Fruit fly (Drosophila melanogaster): ENCODE measurements around the gene CG31140.

Gene CG31140

DNA sequence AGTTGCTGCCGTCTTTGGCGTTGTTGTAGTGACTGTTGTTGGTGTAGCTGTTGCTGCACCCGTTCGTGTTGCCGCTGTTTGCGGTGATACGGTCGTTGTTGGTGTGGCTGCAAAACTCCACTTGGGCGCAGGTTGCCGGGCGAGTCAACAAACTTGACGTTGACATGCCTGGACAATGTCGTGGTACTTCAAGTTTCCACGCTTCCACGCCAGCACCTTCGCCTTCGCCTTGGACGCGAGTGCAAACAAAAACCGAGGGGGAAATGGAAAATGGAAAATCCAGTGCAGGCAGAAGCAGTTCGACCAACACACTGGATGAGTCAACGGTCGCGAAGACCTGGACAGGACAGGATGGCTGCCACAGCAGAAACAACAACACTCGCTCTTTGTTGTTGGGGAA, 61.7 kb downstream of the CG31140 start:
- no peak for TF ChIP-seq lz (GFP tag; optimal IDR thresholded peaks at IDR 0.05)
- no peak for TF ChIP-seq svp (GFP tag)
- no peak for TF ChIP-seq CG6792 (GFP tag; optimal IDR thresholded peaks at IDR 0.05)
- no peak for TF ChIP-seq CG7368 (GFP tag; optimal IDR thresholded peaks at IDR 0.05)
- no peak for TF ChIP-seq CG8632 (GFP tag; optimal IDR thresholded peaks at IDR 0.05)
- no peak for TF ChIP-seq fd85E (GFP tag; optimal IDR thresholded peaks at IDR 0.05)
- no peak for TF ChIP-seq Eip93F (GFP tag; optimal IDR thresholded peaks at IDR 0.05)
- TF ChIP-seq CG6276 (GFP tag; optimal IDR thresholded peaks at IDR 0.05) = no peak
- TF ChIP-seq spab (GFP tag; optimal IDR thresholded peaks at IDR 0.05) = no peak
- TF ChIP-seq Hr39 (GFP tag; optimal IDR thresholded peaks at IDR 0.05) = no peak
- TF ChIP-seq dsx (GFP tag; optimal IDR thresholded peaks at IDR 0.05; ENCODE audit: poor library complexity, severe bottlenecking) = no peak

DNA sequence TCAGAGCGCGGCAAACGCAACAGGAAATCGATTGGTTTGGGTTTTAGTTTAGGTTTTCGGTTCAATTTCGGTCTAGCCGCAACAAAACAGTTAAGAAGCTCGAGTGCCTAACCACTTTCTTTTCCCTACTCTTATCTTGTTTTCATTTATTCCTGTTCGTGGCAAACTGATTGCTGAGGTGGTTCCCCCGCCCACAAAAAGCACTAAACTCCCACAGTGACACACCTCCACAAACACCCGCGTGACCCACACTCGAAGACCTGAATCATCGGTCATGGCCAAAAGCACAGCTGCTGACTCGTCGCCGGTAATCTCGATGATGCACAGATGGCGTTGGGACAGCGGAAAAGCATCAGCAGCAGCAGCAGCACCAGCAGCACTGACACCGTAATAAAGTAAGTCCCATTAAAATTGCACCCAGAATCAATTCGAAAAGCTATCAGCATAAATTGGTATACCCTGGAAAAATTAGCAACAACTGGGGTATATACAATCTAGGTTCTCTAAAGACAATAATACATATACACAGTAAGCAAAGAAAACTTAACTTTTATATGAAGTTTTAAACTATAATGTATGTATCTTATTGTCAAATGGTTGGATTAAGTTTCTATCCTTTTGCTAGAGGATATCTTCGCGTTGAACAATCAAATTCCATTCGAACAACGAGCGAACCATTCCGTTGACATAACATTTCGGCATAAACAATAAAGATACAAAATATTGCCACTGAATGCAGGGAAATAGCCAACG, 62.9 kb downstream of the CG31140 start:
- TF ChIP-seq Sox15 (GFP tag; optimal IDR thresholded peaks at IDR 0.05) = no peak
- no peak for TF ChIP-seq CG1621 (tag; optimal IDR thresholded peaks at IDR 0.05)
- TF ChIP-seq CG6792 (GFP tag; optimal IDR thresholded peaks at IDR 0.05) = no peak
- no peak for TF ChIP-seq dsx (GFP tag; optimal IDR thresholded peaks at IDR 0.05; ENCODE audit: poor library complexity, severe bottlenecking)
- TF ChIP-seq Lpt (GFP tag; optimal IDR thresholded peaks at IDR 0.05) = no peak
- peak; percentile 44; the same call in 2 of the 3 replicates for TF ChIP-seq eg (GFP tag; IDR thresholded peaks at IDR 0.05)
- TF ChIP-seq fd59A (GFP tag; optimal IDR thresholded peaks at IDR 0.05) = no peak
- no peak for TF ChIP-seq CG10669 (GFP tag; optimal IDR thresholded peaks at IDR 0.05)
- TF ChIP-seq Gug (GFP tag; IDR thresholded peaks at IDR 0.05) = no peak
- TF ChIP-seq Blimp-1 (GFP tag; optimal IDR thresholded peaks at IDR 0.05) = no peak
- peak; percentile 58 for TF ChIP-seq CG32006 (GFP tag; optimal IDR thresholded peaks at IDR 0.05)
- TF ChIP-seq Hr4 (GFP tag; optimal IDR thresholded peaks at IDR 0.05) = peak; percentile 25
- no peak for TF ChIP-seq CG11902 (GFP tag; optimal IDR thresholded peaks at IDR 0.05)
- no peak for TF ChIP-seq CG6854 (GFP tag; optimal IDR thresholded peaks at IDR 0.05)
- TF ChIP-seq OdsH (GFP tag; optimal IDR thresholded peaks at IDR 0.05) = peak; percentile 27
- no peak for TF ChIP-seq Hr38 (GFP tag; optimal IDR thresholded peaks at IDR 0.05)
- TF ChIP-seq Smox (GFP tag; optimal IDR thresholded peaks at IDR 0.05) = peak; percentile 26
- TF ChIP-seq CG8319 (GFP tag; optimal IDR thresholded peaks at IDR 0.05) = no peak
- TF ChIP-seq CG34406 (GFP tag; optimal IDR thresholded peaks at IDR 0.05) = no peak
- TF ChIP-seq CG4318 (GFP tag; optimal IDR thresholded peaks at IDR 0.05) = no peak
- TF ChIP-seq CG10631 (GFP tag; optimal IDR thresholded peaks at IDR 0.05) = no peak
- peak; percentile 10 for TF ChIP-seq CG3919 (GFP tag; optimal IDR thresholded peaks at IDR 0.05)
- TF ChIP-seq acj6 (GFP tag; optimal IDR thresholded peaks at IDR 0.05) = peak; percentile 22
- TF ChIP-seq Eip78C (GFP tag) = peak; percentile 74
- no peak for TF ChIP-seq fd85E (GFP tag; optimal IDR thresholded peaks at IDR 0.05)
- TF ChIP-seq Ets21C (GFP tag; optimal IDR thresholded peaks at IDR 0.05) = no peak
- TF ChIP-seq cyc (GFP tag; optimal IDR thresholded peaks at IDR 0.05) = peak; percentile 33
- peak; percentile 77 for TF ChIP-seq svp (GFP tag)
- peak; percentile 5 for TF ChIP-seq CG3032 (tag; optimal IDR thresholded peaks at IDR 0.05)
- TF ChIP-seq CG7368 (GFP tag; optimal IDR thresholded peaks at IDR 0.05) = no peak
- TF ChIP-seq Eip93F (GFP tag; optimal IDR thresholded peaks at IDR 0.05) = no peak
- no peak for TF ChIP-seq CG9139 (GFP tag; optimal IDR thresholded peaks at IDR 0.05)
- TF ChIP-seq achi (GFP tag; optimal IDR thresholded peaks at IDR 0.05) = peak; percentile 41
- TF ChIP-seq CG31627 (GFP tag; optimal IDR thresholded peaks at IDR 0.05) = peak; percentile 40
- no peak for TF ChIP-seq CG11294 (GFP tag; IDR thresholded peaks at IDR 0.05)
- TF ChIP-seq CG16779 (tag; optimal IDR thresholded peaks at IDR 0.05) = no peak
- TF ChIP-seq topi (GFP tag; optimal IDR thresholded peaks at IDR 0.05) = peak; percentile 11
- no peak for TF ChIP-seq CG6163 (GFP tag; IDR thresholded peaks at IDR 0.05)
- TF ChIP-seq salr (GFP tag; optimal IDR thresholded peaks at IDR 0.05) = no peak
- no peak for TF ChIP-seq ss (GFP tag; optimal IDR thresholded peaks at IDR 0.05)
- no peak for TF ChIP-seq spab (GFP tag; optimal IDR thresholded peaks at IDR 0.05)
- TF ChIP-seq Ets96B (tag; optimal IDR thresholded peaks at IDR 0.05) = peak; percentile 12
- no peak for TF ChIP-seq fkh (GFP tag; optimal IDR thresholded peaks at IDR 0.05)
- peak; percentile 0 for TF ChIP-seq Eip75B (GFP tag; optimal IDR thresholded peaks at IDR 0.05)
- peak; percentile 47 for TF ChIP-seq Met (GFP tag; optimal IDR thresholded peaks at IDR 0.05)
